Worm (Caenorhabditis elegans) whole organism, young adult: ENCODE data around the gene alkb-1.

Experiments
- B0019.2 ChIP-seq: fragments of 200-800 bp; sonication (Bioruptor generic); conservative IDR thresholded peaks from 2 replicates; pipeline ENCODE4 v1.3.6; 2022; ENCODE audit warnings: missing genetic modification reagents, missing genetic modification characterization, missing compliant biosample characterization
- B0035.1 ChIP-seq: sonication (generic microtip); optimal IDR thresholded peaks from 2 replicates; lab custom pipeline; 2016; ENCODE audit warnings: missing genetic modification characterization, mild to moderate bottlenecking, missing compliant biosample characterization, missing genotype, missing genetic modification reagents
- F37B4.10 ChIP-seq: fragments of 200-800 bp; sonication (Bioruptor generic); IDR thresholded peaks from 2 replicates; pipeline ENCODE4 v1.3.6; 2022; ENCODE audit warnings: missing genetic modification characterization, missing compliant biosample characterization
- F49E8.2 ChIP-seq: sonication (generic microtip); optimal IDR thresholded peaks from 3 replicates; lab custom pipeline; 2017; ENCODE audit warnings: missing genetic modification characterization, mild to moderate bottlenecking, missing compliant biosample characterization, antibody characterized with exemption, moderate library complexity; ENCODE audit not compliant: insufficient read depth
- F57A8.1 ChIP-seq: fragments of 200-800 bp; sonication (Bioruptor generic); optimal IDR thresholded peaks from 2 replicates; lab custom pipeline; 2018; ENCODE audit warnings: mild to moderate bottlenecking, missing genetic modification characterization, moderate library complexity, missing compliant biosample characterization
- F57C9.4 ChIP-seq: sonication (generic microtip); optimal IDR thresholded peaks from 2 replicates; lab custom pipeline; 2017; ENCODE audit warnings: mild to moderate bottlenecking, missing genetic modification characterization, missing compliant biosample characterization
- T07F8.4 ChIP-seq: sonication (generic microtip); optimal IDR thresholded peaks from 2 replicates; lab custom pipeline; 2016; ENCODE audit warnings: mild to moderate bottlenecking, missing genetic modification characterization, moderate library complexity, missing compliant biosample characterization
- Y67H2A.10 ChIP-seq: fragments of 200-800 bp; sonication (Bioruptor generic); conservative IDR thresholded peaks from 2 replicates; pipeline ENCODE4 v1.3.6; 2022; ENCODE audit warnings: missing genetic modification reagents, missing genetic modification characterization, missing compliant biosample characterization
- Y79H2A.3 ChIP-seq: fragments of 200-800 bp; sonication (Bioruptor generic); conservative IDR thresholded peaks from 2 replicates; pipeline ENCODE4 v1.3.6; 2022; ENCODE audit warnings: missing genetic modification reagents, missing genetic modification characterization, missing compliant biosample characterization
- ama-1 ChIP-seq, 3 experiments: fragments of 150-350 bp in 1 of 3; sonication (generic microtip) in 2 of 3; optimal IDR thresholded peaks; 2 replicates each; lab custom pipeline; 2014 to 2018; ENCODE audit warnings: missing biosample characterization in 2 of 3, missing genetic modification characterization in 2 of 3, missing genetic modification reagents in 2 of 3
- atf-7 ChIP-seq: sonication (generic microtip); optimal IDR thresholded peaks from 2 replicates; lab custom pipeline; 2017; ENCODE audit warnings: mild to moderate bottlenecking, missing genetic modification characterization, missing compliant biosample characterization
- attf-6 ChIP-seq: fragments of 200-800 bp; sonication (Bioruptor generic); IDR thresholded peaks from 2 replicates; pipeline ENCODE4 v1.3.6; 2022; ENCODE audit warnings: missing genetic modification reagents, missing genetic modification characterization, missing compliant biosample characterization
- bed-2 ChIP-seq: fragments of 200-800 bp; sonication (Bioruptor generic); IDR thresholded peaks from 2 replicates; pipeline ENCODE4 v1.3.6; 2022; ENCODE audit warnings: missing genetic modification reagents, missing genetic modification characterization, missing compliant biosample characterization
- ccch-3 ChIP-seq: fragments of 200-800 bp; sonication (Bioruptor generic); optimal IDR thresholded peaks from 2 replicates; lab custom pipeline; 2018; ENCODE audit warnings: mild to moderate bottlenecking, missing genetic modification characterization, missing compliant biosample characterization
- cebp-2 ChIP-seq: fragments of 200-800 bp; sonication (Bioruptor generic); IDR thresholded peaks from 2 replicates; pipeline ENCODE4 v1.3.6; 2022; ENCODE audit warnings: missing genetic modification characterization, missing compliant biosample characterization
- ceh-40 ChIP-seq: fragments of 200-800 bp; sonication (Bioruptor generic); IDR thresholded peaks from 2 replicates; pipeline ENCODE4 v1.3.6; 2022; ENCODE audit warnings: missing genetic modification characterization, missing compliant biosample characterization
- dpl-1 ChIP-seq: fragments of 150-350 bp; optimal IDR thresholded peaks from 2 replicates; lab custom pipeline; 2014; ENCODE audit warnings: missing biosample characterization, missing genetic modification reagents, missing genetic modification characterization
- egrh-3 ChIP-seq: fragments of 200-800 bp; sonication (Bioruptor generic); IDR thresholded peaks from 2 replicates; pipeline ENCODE4 v1.3.6; 2022; ENCODE audit warnings: missing genetic modification reagents, missing genetic modification characterization, missing compliant biosample characterization
- ekl-4 ChIP-seq: fragments of 200-800 bp; sonication (Bioruptor generic); IDR thresholded peaks from 2 replicates; pipeline ENCODE4 v1.3.6; 2022; ENCODE audit warnings: missing genetic modification reagents, missing genetic modification characterization, missing compliant biosample characterization
- ets-4 ChIP-seq: fragments of 200-800 bp; sonication (Bioruptor generic); optimal IDR thresholded peaks from 2 replicates; lab custom pipeline; 2018; ENCODE audit warnings: mild to moderate bottlenecking, missing genetic modification characterization, missing compliant biosample characterization
- hrde-1 ChIP-seq: sonication (generic microtip); optimal IDR thresholded peaks from 2 replicates; lab custom pipeline; 2016; ENCODE audit warnings: missing genetic modification characterization, mild to moderate bottlenecking, missing compliant biosample characterization, moderate library complexity, missing genotype, missing genetic modification reagents, borderline replicate concordance
- lin-26 ChIP-seq: fragments of 200-800 bp; sonication (Bioruptor generic); IDR thresholded peaks from 2 replicates; pipeline ENCODE4 v1.3.6; 2022; ENCODE audit warnings: missing genetic modification reagents, missing genetic modification characterization, missing compliant biosample characterization
- madf-10 ChIP-seq: sonication (generic microtip); optimal IDR thresholded peaks from 2 replicates; lab custom pipeline; 2016; ENCODE audit warnings: mild to moderate bottlenecking, missing genetic modification characterization, missing compliant biosample characterization
- mel-28 ChIP-seq: sonication (generic microtip); optimal IDR thresholded peaks from 2 replicates; lab custom pipeline; 2016; ENCODE audit warnings: borderline replicate concordance, mild to moderate bottlenecking, missing genetic modification characterization, missing compliant biosample characterization
- nfyb-1 ChIP-seq: fragments of 200-800 bp; sonication (Bioruptor generic); IDR thresholded peaks from 2 replicates; pipeline ENCODE4 v1.3.6; 2022; ENCODE audit warnings: missing genetic modification reagents, missing genetic modification characterization, missing compliant biosample characterization
- nhr-27 ChIP-seq: fragments of 200-800 bp; sonication (Bioruptor generic); optimal IDR thresholded peaks from 2 replicates; lab custom pipeline; 2018; ENCODE audit warnings: mild to moderate bottlenecking, missing genetic modification characterization, moderate library complexity, missing compliant biosample characterization
- pbrm-1 ChIP-seq: fragments of 200-800 bp; sonication (Bioruptor generic); IDR thresholded peaks from 2 replicates; pipeline ENCODE4 v1.3.6; 2022; ENCODE audit warnings: missing genetic modification reagents, missing genetic modification characterization, missing compliant biosample characterization
- repo-1 ChIP-seq: sonication (generic microtip); optimal IDR thresholded peaks from 2 replicates; lab custom pipeline; 2017; ENCODE audit warnings: mild to moderate bottlenecking, missing genetic modification characterization, missing compliant biosample characterization
- sea-2 ChIP-seq: fragments of 200-800 bp; sonication (Bioruptor generic); IDR thresholded peaks from 2 replicates; pipeline ENCODE4 v1.3.6; 2022; ENCODE audit warnings: missing genetic modification characterization, missing compliant biosample characterization
- snpc-1.1 ChIP-seq: sonication (generic microtip); optimal IDR thresholded peaks from 2 replicates; lab custom pipeline; 2017; ENCODE audit warnings: missing genetic modification characterization, mild to moderate bottlenecking, missing compliant biosample characterization, antibody characterized with exemption, moderate library complexity, missing genotype, missing genetic modification reagents; ENCODE audit not compliant: insufficient read depth
- snpc-1.3 ChIP-seq: sonication (generic microtip); optimal IDR thresholded peaks from 2 replicates; lab custom pipeline; 2017; ENCODE audit warnings: missing genetic modification characterization, mild to moderate bottlenecking, missing compliant biosample characterization, antibody characterized with exemption, moderate library complexity, missing genotype, missing genetic modification reagents; ENCODE audit not compliant: insufficient read depth
- sptf-2 ChIP-seq: fragments of 200-800 bp; sonication (Bioruptor generic); optimal IDR thresholded peaks from 2 replicates; lab custom pipeline; 2018; ENCODE audit warnings: mild to moderate bottlenecking, missing genetic modification characterization, missing compliant biosample characterization
- tlf-1 ChIP-seq: fragments of 200-800 bp; sonication (Bioruptor generic); optimal IDR thresholded peaks from 2 replicates; lab custom pipeline; 2018; ENCODE audit warnings: mild to moderate bottlenecking, missing genetic modification characterization, missing compliant biosample characterization
- ztf-18 ChIP-seq: sonication (generic microtip); optimal IDR thresholded peaks from 2 replicates; lab custom pipeline; 2016; ENCODE audit warnings: missing genotype, mild to moderate bottlenecking, missing genetic modification characterization, missing compliant biosample characterization
- ztf-3 ChIP-seq: fragments of 200-800 bp; sonication (Bioruptor generic); optimal IDR thresholded peaks from 2 replicates; lab custom pipeline; 2018; ENCODE audit warnings: mild to moderate bottlenecking, missing genetic modification characterization, missing compliant biosample characterization
- ztf-6 ChIP-seq: fragments of 200-800 bp; sonication (Bioruptor generic); IDR thresholded peaks from 2 replicates; pipeline ENCODE4 v1.3.6; 2022; ENCODE audit warnings: missing genetic modification reagents, missing genetic modification characterization, missing compliant biosample characterization

The alkb-1 gene

DNA sequence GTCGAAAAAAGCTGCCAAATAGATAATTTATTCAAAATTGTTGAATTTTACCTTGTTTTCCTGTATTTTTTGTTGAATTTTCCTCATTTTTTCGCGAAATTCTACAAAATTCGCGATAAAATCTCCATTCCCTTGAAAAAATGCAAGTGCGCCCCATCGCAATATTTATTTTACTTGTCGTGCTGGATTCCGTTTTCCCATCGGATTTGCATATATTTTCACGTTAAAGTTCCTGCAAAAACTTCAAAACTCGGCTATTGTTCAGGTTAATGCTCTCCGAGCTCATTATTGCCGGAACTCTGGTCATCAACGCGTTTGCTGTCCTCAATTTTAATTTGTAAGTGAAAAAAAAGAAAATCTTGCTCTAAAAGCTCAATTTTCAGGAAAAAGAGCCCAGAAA is 9.2 kb upstream of the alkb-1 start, which contains the start of the genes Y51H7C.41 and cogc-4 (continued):
- no peak for TF ChIP-seq attf-6 (GFP tag; lab: Robert Waterston, UW)
- no peak for TF ChIP-seq mel-28 (tag; lab: Kevin White, UChicago)
- no peak for TF ChIP-seq ztf-6 (GFP tag; lab: Robert Waterston, UW)
- no peak for TF ChIP-seq nhr-27
- TF ChIP-seq repo-1 (tag; lab: Kevin White, UChicago) = peak; percentile 30
- TF ChIP-seq sea-2 = no peak
- no peak for TF ChIP-seq snpc-1.1 (tag; lab: Kevin White, UChicago)
- TF ChIP-seq B0019.2 (GFP tag; lab: Robert Waterston, UW) = no peak
- TF ChIP-seq hrde-1 (tag; lab: Kevin White, UChicago) = no peak
- TF ChIP-seq lin-26 (GFP tag; lab: Robert Waterston, UW) = no peak
- no peak for TF ChIP-seq pbrm-1 (GFP tag; lab: Robert Waterston, UW)
- TF ChIP-seq egrh-3 (GFP tag; lab: Robert Waterston, UW) = no peak
- no peak for TF ChIP-seq madf-10
- TF ChIP-seq F57A8.1 = no peak
- TF ChIP-seq ccch-3 (GFP tag; lab: Kevin White, UChicago) = no peak

DNA sequence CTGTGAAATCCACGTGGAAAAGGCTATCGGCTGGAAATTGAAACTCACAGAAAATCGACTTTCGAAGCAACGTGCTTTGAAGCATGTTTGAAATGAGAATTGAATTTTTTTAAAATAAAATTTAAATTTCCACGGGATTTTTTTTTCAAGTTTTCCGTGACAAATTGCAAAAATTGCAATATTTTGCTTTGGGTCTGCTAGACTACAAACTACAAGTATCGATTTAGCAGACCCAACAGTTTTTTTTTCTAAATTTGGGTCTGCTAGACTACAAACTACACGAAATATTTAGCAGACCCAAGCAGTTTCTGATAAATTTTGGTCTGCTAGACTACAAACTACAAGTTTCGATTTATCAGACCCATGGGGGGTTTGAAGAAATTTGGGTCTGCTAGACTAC is 837 bp upstream of the alkb-1 start, which contains the start of gene Y51H7C.9:
Y51H7C.9 (minus strand) TSS at position 101 of the 400 bp plus-strand sequence.
- no peak for TF ChIP-seq tlf-1 (GFP tag; lab: Kevin White, UChicago)
- TF ChIP-seq nfyb-1 = no peak
- no peak for TF ChIP-seq ztf-3 (GFP tag; lab: Kevin White, UChicago)
- no peak for TF ChIP-seq ccch-3 (GFP tag; lab: Kevin White, UChicago)
- TF ChIP-seq F57A8.1 = no peak
- no peak for TF ChIP-seq attf-6 (GFP tag; lab: Robert Waterston, UW)
- TF ChIP-seq Y79H2A.3 = no peak
- no peak for TF ChIP-seq B0019.2 (GFP tag; lab: Robert Waterston, UW)
- TF ChIP-seq sptf-2 = no peak
- no peak for TF ChIP-seq F37B4.10
- no peak for TF ChIP-seq ama-1 (optimal IDR thresholded peaks at IDR 0.05; lab: Kevin White, UChicago)
- no peak for TF ChIP-seq ama-1 (GFP tag; optimal IDR thresholded peaks at IDR 0.05; lab: Kevin White, UChicago)
- TF ChIP-seq ceh-40 = no peak
- TF ChIP-seq Y67H2A.10 (GFP tag; lab: Robert Waterston, UW) = no peak
- no peak for TF ChIP-seq atf-7
- TF ChIP-seq dpl-1 (GFP tag; lab: Kevin White, UChicago) = no peak
- no peak for TF ChIP-seq ekl-4
- TF ChIP-seq F57C9.4 (tag; lab: Kevin White, UChicago) = no peak
- TF ChIP-seq lin-26 (GFP tag; lab: Robert Waterston, UW) = no peak
- TF ChIP-seq, all 124 proteins: peak for 0

DNA sequence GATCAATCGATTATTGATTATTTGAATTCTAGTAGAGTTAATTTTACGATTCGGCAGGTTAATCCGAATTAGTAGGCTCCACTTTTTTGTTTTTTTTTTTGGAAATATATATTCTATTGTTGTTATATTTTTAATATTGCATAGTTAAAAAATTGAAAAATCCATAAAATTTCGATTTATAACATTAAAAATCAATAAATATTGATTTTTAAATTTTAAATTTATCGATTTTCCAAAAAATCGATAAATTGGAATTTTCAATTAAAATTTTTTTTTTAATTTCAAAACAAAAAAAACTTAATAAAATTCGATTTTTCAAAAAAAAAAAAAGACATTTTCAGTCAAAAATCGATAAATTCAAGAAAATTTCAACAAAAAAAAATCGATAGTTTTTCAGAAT is 7.8 kb downstream of the alkb-1 start:
- TF ChIP-seq tlf-1 (GFP tag; lab: Kevin White, UChicago) (no peak), T07F8.4 (tag; lab: Kevin White, UChicago) (no peak), cebp-2 (GFP tag; lab: Robert Waterston, UW) (no peak), ztf-18 (no peak), snpc-1.3 (no peak), bed-2 (no peak), attf-6 (GFP tag; lab: Robert Waterston, UW) (no peak), ets-4 (GFP tag; lab: Kevin White, UChicago) (no peak), F37B4.10 (no peak), B0035.1 (tag; lab: Kevin White, UChicago) (no peak), F49E8.2 (no peak)
